Fruit fly (Drosophila melanogaster) whole organism, embryonic: ENCODE measurements around the gene CG10300.

Experiments used
- Adf1 ChIP-seq: fragments of 200-800 bp; sonication (Bioruptor generic); IDR thresholded peaks from 2 replicates; pipeline ENCODE4 v1.3.6; 2022; ENCODE audit warnings: missing biosample characterization, missing genetic modification characterization
- Bdp1 ChIP-seq: fragments of 200-800 bp; sonication (Bioruptor generic); optimal IDR thresholded peaks from 3 replicates; lab custom pipeline; 2016; ENCODE audit warnings: missing biosample characterization, missing genetic modification characterization
- C15 ChIP-seq: fragments of 200-800 bp; sonication (Bioruptor generic); IDR thresholded peaks from 3 replicates; pipeline ENCODE4 v1.3.6; 2022; ENCODE audit warnings: missing biosample characterization, missing genetic modification characterization
- CG10565 ChIP-seq: fragments of 200-800 bp; sonication (Bioruptor generic); optimal IDR thresholded peaks from 3 replicates; lab custom pipeline; 2016; ENCODE audit warnings: missing biosample characterization, mild to moderate bottlenecking, missing genetic modification characterization
- CG10979 ChIP-seq: fragments of 200-800 bp; sonication (Bioruptor generic); optimal IDR thresholded peaks from 2 replicates; lab custom pipeline; 2018; ENCODE audit warnings: missing biosample characterization, mild to moderate bottlenecking, missing genetic modification characterization, moderate library complexity
- CG11504 ChIP-seq: fragments of 200-800 bp; sonication (Bioruptor generic); optimal IDR thresholded peaks from 3 replicates; lab custom pipeline; 2019; ENCODE audit warnings: missing biosample characterization, mild to moderate bottlenecking, missing genetic modification characterization, moderate library complexity
- CG13424 ChIP-seq: fragments of 200-800 bp; sonication (Bioruptor generic); optimal IDR thresholded peaks from 2 replicates; lab custom pipeline; 2019; ENCODE audit warnings: missing biosample characterization, mild to moderate bottlenecking, missing genetic modification characterization, moderate library complexity
- CG15696 ChIP-seq: fragments of 200-800 bp; sonication (Bioruptor generic); optimal IDR thresholded peaks from 2 replicates; lab custom pipeline; 2019; ENCODE audit warnings: missing biosample characterization, mild to moderate bottlenecking, missing genetic modification characterization, moderate library complexity
- CG17361 ChIP-seq: fragments of 200-800 bp; sonication (Bioruptor generic); IDR thresholded peaks from 3 replicates; pipeline ENCODE4 v1.3.6; 2022; ENCODE audit warnings: missing biosample characterization, missing genetic modification characterization
- CG17385 ChIP-seq: fragments of 200-800 bp; sonication (Bioruptor generic); optimal IDR thresholded peaks from 3 replicates; lab custom pipeline; 2018; ENCODE audit warnings: missing biosample characterization, mild to moderate bottlenecking, missing genetic modification characterization
- CG17612 ChIP-seq: fragments of 200-800 bp; sonication (Bioruptor generic); IDR thresholded peaks from 2 replicates; pipeline ENCODE4 v1.3.6; 2022; ENCODE audit warnings: missing biosample characterization, missing genetic modification characterization
- CG17829 ChIP-seq: fragments of 200-800 bp; optimal IDR thresholded peaks from 2 replicates; lab custom pipeline; 2019; ENCODE audit warnings: missing biosample characterization, mild to moderate bottlenecking, missing genetic modification characterization, moderate library complexity
- CG2120 ChIP-seq: fragments of 200-800 bp; sonication (Bioruptor generic); optimal IDR thresholded peaks from 3 replicates; lab custom pipeline; 2016; ENCODE audit warnings: missing biosample characterization, missing genetic modification characterization
- CG2202 ChIP-seq: fragments of 200-800 bp; sonication (Bioruptor generic); optimal IDR thresholded peaks from 2 replicates; lab custom pipeline; 2018; ENCODE audit warnings: missing biosample characterization, mild to moderate bottlenecking, missing genetic modification characterization
- CG2712 ChIP-seq: fragments of 200-800 bp; optimal IDR thresholded peaks from 3 replicates; lab custom pipeline; 2019; ENCODE audit warnings: missing biosample characterization, mild to moderate bottlenecking, missing genetic modification characterization, moderate library complexity
- CG32532 ChIP-seq: fragments of 200-800 bp; sonication (Bioruptor generic); IDR thresholded peaks from 2 replicates; pipeline ENCODE4 v1.3.6; 2022; ENCODE audit warnings: missing biosample characterization, missing genetic modification characterization
- CG33557 ChIP-seq: fragments of 200-800 bp; sonication (Bioruptor generic); optimal IDR thresholded peaks from 2 replicates; lab custom pipeline; 2019; ENCODE audit warnings: missing biosample characterization, mild to moderate bottlenecking, missing genetic modification characterization, moderate library complexity
- CG34224 ChIP-seq: fragments of 200-800 bp; sonication (Bioruptor generic); IDR thresholded peaks from 3 replicates; pipeline ENCODE4 v1.3.6; 2022; ENCODE audit warnings: missing biosample characterization, missing genetic modification characterization; ENCODE audit not compliant: partially characterized antibody
- CG4424 ChIP-seq: fragments of 200-800 bp; sonication (Bioruptor generic); optimal IDR thresholded peaks from 3 replicates; lab custom pipeline; 2016; ENCODE audit warnings: missing biosample characterization, missing genetic modification characterization
- CG5180 ChIP-seq: fragments of 200-800 bp; sonication (Bioruptor generic); optimal IDR thresholded peaks from 3 replicates; lab custom pipeline; 2017; ENCODE audit warnings: missing biosample characterization, missing genetic modification characterization, mild to moderate bottlenecking, moderate library complexity, missing genetic modification reagents
- CG6654 ChIP-seq: fragments of 200-800 bp; sonication (Bioruptor generic); optimal IDR thresholded peaks from 2 replicates; lab custom pipeline; 2017; ENCODE audit warnings: missing biosample characterization, mild to moderate bottlenecking, missing genetic modification characterization
- CkIIα-i1 ChIP-seq: fragments of 200-800 bp; sonication (Bioruptor generic); IDR thresholded peaks from 2 replicates; pipeline ENCODE4 v1.3.6; 2022; ENCODE audit warnings: missing biosample characterization, missing genetic modification characterization
- Dek ChIP-seq: fragments of 200-800 bp; sonication (Bioruptor generic); optimal IDR thresholded peaks from 3 replicates; lab custom pipeline; 2019; ENCODE audit warnings: missing biosample characterization, mild to moderate bottlenecking, missing genetic modification characterization, moderate library complexity
- Dip3 ChIP-seq: fragments of 200-800 bp; sonication (Bioruptor generic); optimal IDR thresholded peaks from 3 replicates; lab custom pipeline; 2016; ENCODE audit warnings: missing biosample characterization, missing genetic modification characterization
- E2f1 ChIP-seq: fragments of 200-800 bp; sonication (Bioruptor generic); IDR thresholded peaks from 2 replicates; pipeline ENCODE4 v1.3.6; 2022; ENCODE audit warnings: missing biosample characterization, missing genetic modification characterization
- E2f2 ChIP-seq: fragments of 200-800 bp; sonication (Bioruptor generic); IDR thresholded peaks from 2 replicates; pipeline ENCODE4 v1.3.6; 2022; ENCODE audit warnings: missing biosample characterization, missing genetic modification characterization
- HLH4C ChIP-seq: fragments of 200-800 bp; sonication (Bioruptor generic); IDR thresholded peaks from 3 replicates; pipeline ENCODE4 v1.3.6; 2022; ENCODE audit warnings: missing biosample characterization, missing genetic modification characterization; ENCODE audit not compliant: partially characterized antibody
- Hsf ChIP-seq: fragments of 200-800 bp; sonication (Bioruptor generic); optimal IDR thresholded peaks from 3 replicates; lab custom pipeline; 2016; ENCODE audit warnings: missing biosample characterization, missing genetic modification characterization
- Lhr ChIP-seq: fragments of 200-800 bp; sonication (Bioruptor generic); optimal IDR thresholded peaks from 3 replicates; lab custom pipeline; 2017; ENCODE audit warnings: mild to moderate bottlenecking, missing biosample characterization, missing genetic modification reagents, missing genetic modification characterization
- Max ChIP-seq: fragments of 200-800 bp; sonication (Bioruptor generic); optimal IDR thresholded peaks from 2 replicates; lab custom pipeline; 2016; ENCODE audit warnings: missing biosample characterization, mild to moderate bottlenecking, missing genetic modification characterization
- Med ChIP-seq: fragments of 200-800 bp; sonication (Bioruptor generic); peaks from one replicate; lab custom pipeline; 2016; ENCODE audit warnings: missing biosample characterization, missing genetic modification characterization, mild to moderate bottlenecking, inconsistent platforms, moderate library complexity
- Meics ChIP-seq: fragments of 200-800 bp; sonication (Bioruptor generic); optimal IDR thresholded peaks from 2 replicates; lab custom pipeline; 2017; ENCODE audit warnings: missing biosample characterization, mild to moderate bottlenecking, missing genetic modification characterization
- NK7.1 ChIP-seq: fragments of 200-800 bp; sonication (Bioruptor generic); optimal IDR thresholded peaks from 3 replicates; lab custom pipeline; 2016; ENCODE audit warnings: missing biosample characterization, missing genetic modification characterization
- Poxn ChIP-seq: fragments of 200-800 bp; sonication (Bioruptor generic); IDR thresholded peaks from 2 replicates; pipeline ENCODE4 v1.3.6; 2022; ENCODE audit warnings: missing biosample characterization, missing genetic modification characterization
- Sin3A ChIP-seq: fragments of >200 bp; optimal IDR thresholded peaks from 2 replicates; lab custom pipeline; 2018
- Trl ChIP-seq, 3 experiments: fragments of >200 bp in 2 of 3; fragments of 200-800 bp in 1 of 3; sonication (Bioruptor generic) in 1 of 3; optimal IDR thresholded peaks; 2 replicates in 1 of 3; 3 replicates in 2 of 3; lab custom pipeline; 2016 to 2017; ENCODE audit warnings: missing biosample characterization in 1 of 3, missing genetic modification characterization in 1 of 3
- caup ChIP-seq: fragments of 200-800 bp; sonication (Bioruptor generic); optimal IDR thresholded peaks from 3 replicates; lab custom pipeline; 2017; ENCODE audit warnings: missing biosample characterization, mild to moderate bottlenecking, missing genetic modification characterization, moderate library complexity; ENCODE audit not compliant: severe bottlenecking
- chinmo ChIP-seq: fragments of 200-800 bp; sonication (Bioruptor generic); IDR thresholded peaks from 4 replicates; pipeline ENCODE4 v1.3.6; 2022; ENCODE audit warnings: missing biosample characterization, missing genetic modification characterization; ENCODE audit not compliant: partially characterized antibody
- disco-r ChIP-seq: fragments of 200-800 bp; sonication (Bioruptor generic); optimal IDR thresholded peaks from 2 replicates; lab custom pipeline; 2016; ENCODE audit warnings: missing biosample characterization, missing genetic modification characterization
- esg ChIP-seq: fragments of 200-800 bp; sonication (Bioruptor generic); conservative IDR thresholded peaks from 2 replicates; pipeline ENCODE4 v1.3.6; 2022; ENCODE audit warnings: missing biosample characterization, missing genetic modification characterization
- fd64A ChIP-seq: fragments of 200-800 bp; sonication (Bioruptor generic); optimal IDR thresholded peaks from 3 replicates; lab custom pipeline; 2018; ENCODE audit warnings: missing biosample characterization, mild to moderate bottlenecking, missing genetic modification characterization
- gfzf ChIP-seq: fragments of 200-800 bp; sonication (Bioruptor generic); optimal IDR thresholded peaks from 2 replicates; lab custom pipeline; 2016; ENCODE audit warnings: missing biosample characterization, mild to moderate bottlenecking, missing genetic modification characterization, moderate library complexity
- hb ChIP-seq: fragments of 200-800 bp; sonication (Bioruptor generic); IDR thresholded peaks from 3 replicates; pipeline ENCODE4 v1.3.6; 2022; ENCODE audit warnings: missing biosample characterization, missing genetic modification characterization; ENCODE audit not compliant: partially characterized antibody
- nom ChIP-seq: fragments of 200-800 bp; sonication (Bioruptor generic); optimal IDR thresholded peaks from 2 replicates; lab custom pipeline; 2017; ENCODE audit warnings: missing biosample characterization, missing genetic modification characterization, mild to moderate bottlenecking, moderate library complexity, missing genetic modification reagents
- peb ChIP-seq: fragments of 200-800 bp; sonication (Bioruptor generic); IDR thresholded peaks from 2 replicates; pipeline ENCODE4 v1.3.6; 2022; ENCODE audit warnings: missing biosample characterization, missing genetic modification characterization
- run ChIP-seq: fragments of 200-800 bp; sonication (Bioruptor generic); optimal IDR thresholded peaks from 3 replicates; lab custom pipeline; 2018; ENCODE audit warnings: missing biosample characterization, mild to moderate bottlenecking, missing genetic modification characterization
- sisA ChIP-seq: fragments of 200-800 bp; sonication (Bioruptor generic); IDR thresholded peaks from 2 replicates; pipeline ENCODE4 v1.3.6; 2022; ENCODE audit warnings: missing biosample characterization, missing genetic modification characterization
- tgo ChIP-seq: fragments of 200-800 bp; sonication (Bioruptor generic); IDR thresholded peaks from 3 replicates; pipeline ENCODE4 v1.3.6; 2022; ENCODE audit warnings: missing biosample characterization, missing genetic modification characterization

Gene CG10300

DNA sequence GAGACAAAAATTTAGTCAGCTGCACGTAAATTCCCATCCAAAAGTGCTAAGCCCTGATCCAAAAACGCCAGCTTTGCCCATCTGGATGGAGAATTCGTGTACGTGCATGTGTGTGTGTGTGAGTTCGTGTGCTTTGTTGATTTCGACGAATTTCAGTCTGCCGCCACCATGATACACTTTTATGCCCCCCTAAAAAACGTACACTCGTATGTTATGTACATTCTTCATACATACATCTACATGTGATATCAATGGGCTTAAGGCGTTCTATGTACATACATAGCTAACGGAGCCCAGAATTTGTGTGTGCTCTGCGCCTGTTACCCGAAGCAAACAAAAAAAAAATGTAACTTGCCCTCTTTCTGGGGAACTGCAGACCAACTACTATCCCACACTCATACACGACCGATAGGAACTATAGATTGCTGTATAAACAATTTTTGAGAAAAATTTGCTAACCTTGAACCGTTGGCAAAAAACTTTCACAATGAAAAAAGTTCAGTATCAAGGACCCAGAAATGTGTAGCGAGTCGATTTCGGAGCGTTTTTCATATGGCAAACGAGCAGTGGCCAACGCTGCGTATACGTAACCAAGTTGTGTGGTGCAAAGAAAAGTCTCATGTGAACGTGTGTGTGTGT lies 14.5 kb downstream of the CG10300 start (continued):
- no peak for TF ChIP-seq CG32532
- TF ChIP-seq CG17612 (GFP tag; lab: Robert Waterston, UW), result 0 out of 2 replicates have a peak, but pooled peaks have one; percentile 7
- 0 out of 4 replicates have a peak, but pooled peaks have one; percentile 32 for TF ChIP-seq chinmo

DNA sequence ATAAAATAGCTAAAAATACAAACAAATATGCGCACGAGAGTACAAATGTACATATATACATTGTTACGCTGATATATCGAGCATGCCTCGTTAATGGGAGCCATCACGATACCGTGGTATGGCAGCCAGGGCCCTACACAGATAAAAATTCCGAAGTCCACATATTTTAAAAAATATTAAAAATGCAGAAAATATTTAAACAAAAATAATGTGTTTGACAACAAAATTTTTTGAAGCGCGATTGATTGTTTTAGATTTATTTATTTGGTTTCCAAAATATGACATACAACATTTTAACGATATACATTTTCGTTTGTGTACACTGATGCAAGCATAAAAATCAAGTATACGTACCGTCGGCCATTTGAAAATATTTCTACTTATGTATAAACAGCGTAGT lies 15.4 kb downstream of the CG10300 start:
- TF ChIP-seq CG33557 (GFP tag; lab: Kevin White, UChicago) (no peak), Dip3 (GFP tag; lab: Kevin White, UChicago) (peak; percentile 85), nom (GFP tag; lab: Kevin White, UChicago) (no peak), CG10565 (GFP tag; lab: Kevin White, UChicago) (no peak), Bdp1 (GFP tag; lab: Kevin White, UChicago) (peak; percentile 52), Max (GFP tag; lab: Kevin White, UChicago) (peak; percentile 70), fd64A (GFP tag; lab: Kevin White, UChicago) (no peak), Sin3A (lab: Kevin White, UChicago) (no peak), caup (GFP tag; lab: Kevin White, UChicago) (peak; percentile 84), run (tag; lab: Kevin White, UChicago) (peak; percentile 60), CG2712 (peak; percentile 77), peb (GFP tag; lab: Robert Waterston, UW) (no peak), CG4424 (GFP tag; lab: Kevin White, UChicago) (peak; percentile 64), tgo (GFP tag; lab: Robert Waterston, UW) (peak; percentile 82), CG6654 (GFP tag; lab: Kevin White, UChicago) (peak; percentile 19), CG10979 (tag; lab: Kevin White, UChicago) (peak; percentile 56), CG11504 (tag; lab: Kevin White, UChicago) (peak; percentile 83), Adf1 (GFP tag; lab: Robert Waterston, UW) (peak; percentile 68), CG15696 (tag; lab: Kevin White, UChicago) (peak; percentile 28), Poxn (GFP tag; lab: Robert Waterston, UW) (no peak; the same call in 1 of the 2 replicates), Trl (optimal IDR thresholded peaks at IDR 0.05; lab: Kevin White, UChicago) (no peak), Trl (GFP tag; optimal IDR thresholded peaks at IDR 0.05; lab: Kevin White, UChicago) (peak; percentile 64), E2f1 (peak; percentile 73), CG17361 (GFP tag; lab: Robert Waterston, UW) (peak; percentile 75), esg (GFP tag; lab: Robert Waterston, UW) (peak; percentile 70), gfzf (no peak), Hsf (GFP tag; lab: Kevin White, UChicago) (peak; percentile 74), CG2202 (tag; lab: Kevin White, UChicago) (no peak), CG17385 (GFP tag; lab: Kevin White, UChicago) (peak; percentile 72), C15 (0 out of 3 replicates have a peak, but pooled peaks have one; percentile 50), CG2120 (GFP tag; lab: Kevin White, UChicago) (peak; percentile 95), Dek (tag; lab: Kevin White, UChicago) (peak; percentile 71), hb (GFP tag; lab: Robert Waterston, UW) (no peak), Med (GFP tag; lab: Kevin White, UChicago) (peak; percentile 95), CG5180 (no peak), CG34224 (GFP tag; lab: Robert Waterston, UW) (no peak), Meics (GFP tag; lab: Kevin White, UChicago) (peak; percentile 89), CG17829 (tag; lab: Kevin White, UChicago) (peak; percentile 75), disco-r (peak; percentile 45), CG13424 (tag; lab: Kevin White, UChicago) (peak; percentile 63), NK7.1 (GFP tag; lab: Kevin White, UChicago) (peak; percentile 42), E2f2 (GFP tag; lab: Robert Waterston, UW) (peak; percentile 56; the same call in 1 of the 2 replicates), sisA (peak; percentile 72), CkIIα-i1 (no peak), HLH4C (GFP tag; lab: Robert Waterston, UW) (no peak), Lhr (GFP tag; lab: Kevin White, UChicago) (no peak)
